Fruit fly (Drosophila melanogaster) whole organism, embryonic: ENCODE results near the gene CG42554.

Experiments
- Bdp1 ChIP-seq: fragments of 200-800 bp; sonication (Bioruptor generic); optimal IDR thresholded peaks from 3 replicates; lab custom pipeline; 2016; ENCODE audit warnings: missing biosample characterization, missing genetic modification characterization
- Bgb ChIP-seq: fragments of 200-800 bp; sonication (Bioruptor generic); IDR thresholded peaks from 2 replicates; pipeline ENCODE4 v1.3.6; 2022; ENCODE audit warnings: missing biosample characterization, missing genetic modification characterization; ENCODE audit not compliant: partially characterized antibody
- CG10209 ChIP-seq: fragments of 200-800 bp; sonication (Bioruptor generic); optimal IDR thresholded peaks from 3 replicates; lab custom pipeline; 2017; ENCODE audit warnings: missing biosample characterization, mild to moderate bottlenecking, missing genetic modification characterization, missing genetic modification reagents
- CG10979 ChIP-seq: fragments of 200-800 bp; sonication (Bioruptor generic); optimal IDR thresholded peaks from 2 replicates; lab custom pipeline; 2018; ENCODE audit warnings: missing biosample characterization, mild to moderate bottlenecking, missing genetic modification characterization, moderate library complexity
- CG11723 ChIP-seq: fragments of 200-800 bp; sonication (Bioruptor generic); optimal IDR thresholded peaks from 2 replicates; lab custom pipeline; 2017; ENCODE audit warnings: missing biosample characterization, mild to moderate bottlenecking, missing genetic modification characterization
- CG12744 ChIP-seq: fragments of 200-800 bp; sonication (Bioruptor generic); optimal IDR thresholded peaks from 2 replicates; lab custom pipeline; 2016; ENCODE audit warnings: missing biosample characterization, missing genetic modification characterization
- CG13296 ChIP-seq: fragments of 200-800 bp; sonication (Bioruptor generic); optimal IDR thresholded peaks from 3 replicates; lab custom pipeline; 2018; ENCODE audit warnings: missing biosample characterization, mild to moderate bottlenecking, missing genetic modification characterization
- CG14014 ChIP-seq: fragments of 200-800 bp; sonication (Bioruptor generic); IDR thresholded peaks from 2 replicates; pipeline ENCODE4 v1.3.6; 2022; ENCODE audit warnings: missing biosample characterization, missing genetic modification characterization
- CG14667 ChIP-seq: fragments of 200-800 bp; sonication (Bioruptor generic); IDR thresholded peaks from 2 replicates; pipeline ENCODE4 v1.3.6; 2022; ENCODE audit warnings: missing biosample characterization, missing genetic modification characterization
- CG15601 ChIP-seq: fragments of 200-800 bp; sonication (Bioruptor generic); optimal IDR thresholded peaks from 3 replicates; lab custom pipeline; 2019; ENCODE audit warnings: missing biosample characterization, mild to moderate bottlenecking, missing genetic modification characterization, moderate library complexity
- CG16813 ChIP-seq: fragments of 200-800 bp; sonication (Bioruptor generic); IDR thresholded peaks from 3 replicates; pipeline ENCODE4 v1.3.6; 2022; ENCODE audit warnings: missing biosample characterization, missing genetic modification characterization; ENCODE audit not compliant: partially characterized antibody
- CG17359 ChIP-seq: fragments of 200-800 bp; sonication (Bioruptor generic); optimal IDR thresholded peaks from 3 replicates; lab custom pipeline; 2018; ENCODE audit warnings: missing biosample characterization, mild to moderate bottlenecking, missing genetic modification characterization, moderate library complexity
- CG32532 ChIP-seq: fragments of 200-800 bp; sonication (Bioruptor generic); IDR thresholded peaks from 2 replicates; pipeline ENCODE4 v1.3.6; 2022; ENCODE audit warnings: missing biosample characterization, missing genetic modification characterization
- CG6689 ChIP-seq: fragments of 200-800 bp; sonication (Bioruptor generic); IDR thresholded peaks from 2 replicates; pipeline ENCODE4 v1.3.6; 2022; ENCODE audit warnings: missing biosample characterization, missing genetic modification characterization
- CG9437 ChIP-seq: fragments of 200-800 bp; sonication (Bioruptor generic); optimal IDR thresholded peaks from 2 replicates; lab custom pipeline; 2018; ENCODE audit warnings: missing biosample characterization, mild to moderate bottlenecking, missing genetic modification characterization
- CG9609 ChIP-seq: fragments of 200-800 bp; sonication (Bioruptor generic); optimal IDR thresholded peaks from 3 replicates; lab custom pipeline; 2016; ENCODE audit warnings: missing biosample characterization, missing genetic modification characterization
- CG9797 ChIP-seq: fragments of 200-800 bp; sonication (Bioruptor generic); optimal IDR thresholded peaks from 3 replicates; lab custom pipeline; 2018; ENCODE audit warnings: missing biosample characterization, mild to moderate bottlenecking, missing genetic modification characterization
- Dfd ChIP-seq, 2 experiments: fragments of >200 bp; optimal IDR thresholded peaks; 2 replicates each; lab custom pipeline; 2017; ENCODE audit warnings: missing biosample characterization in 2 of 2, missing genetic modification characterization in 2 of 2
- Dll ChIP-seq: fragments of 200-800 bp; sonication (Bioruptor generic); IDR thresholded peaks from 4 replicates; pipeline ENCODE4 v1.3.6; 2022; ENCODE audit warnings: missing biosample characterization, missing genetic modification characterization; ENCODE audit not compliant: partially characterized antibody
- E2f2 ChIP-seq: fragments of 200-800 bp; sonication (Bioruptor generic); IDR thresholded peaks from 2 replicates; pipeline ENCODE4 v1.3.6; 2022; ENCODE audit warnings: missing biosample characterization, missing genetic modification characterization
- Fer3 ChIP-seq: fragments of 200-800 bp; sonication (Bioruptor generic); optimal IDR thresholded peaks from 2 replicates; lab custom pipeline; 2018; ENCODE audit warnings: missing biosample characterization, mild to moderate bottlenecking, missing genetic modification characterization, moderate library complexity
- Gsc ChIP-seq: fragments of 200-800 bp; sonication (Bioruptor generic); IDR thresholded peaks from 2 replicates; pipeline ENCODE4 v1.3.6; 2022; ENCODE audit warnings: missing biosample characterization, missing genetic modification characterization
- HHEX ChIP-seq: fragments of 200-800 bp; sonication (Bioruptor generic); optimal IDR thresholded peaks from 3 replicates; lab custom pipeline; 2017; ENCODE audit warnings: missing biosample characterization, mild to moderate bottlenecking, missing genetic modification characterization, missing genetic modification reagents
- HmgD ChIP-seq: fragments of 200-800 bp; sonication (Bioruptor generic); optimal IDR thresholded peaks from 3 replicates; lab custom pipeline; 2016; ENCODE audit warnings: missing biosample characterization, missing genetic modification characterization
- Hsf ChIP-seq: fragments of 200-800 bp; sonication (Bioruptor generic); optimal IDR thresholded peaks from 3 replicates; lab custom pipeline; 2016; ENCODE audit warnings: missing biosample characterization, missing genetic modification characterization
- NC2α ChIP-seq: fragments of 200-800 bp; sonication (Bioruptor generic); optimal IDR thresholded peaks from 2 replicates; lab custom pipeline; 2016; ENCODE audit warnings: missing biosample characterization, missing genetic modification characterization
- Oli ChIP-seq: fragments of 200-800 bp; sonication (Bioruptor generic); optimal IDR thresholded peaks from 2 replicates; lab custom pipeline; 2018; ENCODE audit warnings: missing biosample characterization, mild to moderate bottlenecking, missing genetic modification characterization, moderate library complexity
- PHDP ChIP-seq: fragments of 200-800 bp; sonication (Bioruptor generic); optimal IDR thresholded peaks from 3 replicates; lab custom pipeline; 2018; ENCODE audit warnings: missing biosample characterization, mild to moderate bottlenecking, missing genetic modification characterization, moderate library complexity
- Taf1 ChIP-seq: fragments of 200-800 bp; sonication (Bioruptor generic); IDR thresholded peaks from 2 replicates; pipeline ENCODE4 v1.3.6; 2022; ENCODE audit warnings: missing biosample characterization, missing genetic modification characterization
- Usf ChIP-seq: fragments of 200-800 bp; sonication (Bioruptor generic); optimal IDR thresholded peaks from 2 replicates; lab custom pipeline; 2017; ENCODE audit warnings: missing genotype, missing biosample characterization, missing genetic modification characterization
- abd-A ChIP-seq: fragments of 200-800 bp; sonication (Bioruptor generic); optimal IDR thresholded peaks from 3 replicates; lab custom pipeline; 2019; ENCODE audit warnings: missing biosample characterization, mild to moderate bottlenecking, missing genetic modification characterization, moderate library complexity
- amos ChIP-seq: fragments of 200-800 bp; sonication (Bioruptor generic); IDR thresholded peaks from 2 replicates; pipeline ENCODE4 v1.3.6; 2022; ENCODE audit warnings: missing biosample characterization, missing genetic modification characterization; ENCODE audit not compliant: partially characterized antibody
- ato ChIP-seq: fragments of 200-800 bp; sonication (Bioruptor generic); IDR thresholded peaks from 2 replicates; pipeline ENCODE4 v1.3.6; 2022; ENCODE audit warnings: missing biosample characterization, missing genetic modification characterization; ENCODE audit not compliant: partially characterized antibody
- bbx ChIP-seq: fragments of 200-800 bp; sonication (Bioruptor generic); IDR thresholded peaks from 2 replicates; pipeline ENCODE4 v1.3.6; 2022; ENCODE audit warnings: missing biosample characterization, missing genetic modification characterization; ENCODE audit not compliant: partially characterized antibody
- bigmax ChIP-seq: fragments of 200-800 bp; sonication (Bioruptor generic); optimal IDR thresholded peaks from 2 replicates; lab custom pipeline; 2018; ENCODE audit warnings: missing biosample characterization, mild to moderate bottlenecking, missing genetic modification characterization
- cato ChIP-seq: fragments of 200-800 bp; sonication (Bioruptor generic); optimal IDR thresholded peaks from 2 replicates; lab custom pipeline; 2016; ENCODE audit warnings: missing biosample characterization, missing genetic modification characterization, borderline replicate concordance
- corto ChIP-seq: fragments of 200-800 bp; sonication (Bioruptor generic); optimal IDR thresholded peaks from 2 replicates; lab custom pipeline; 2016; ENCODE audit warnings: missing biosample characterization, mild to moderate bottlenecking, missing genetic modification characterization, moderate library complexity
- da ChIP-seq: fragments of 200-800 bp; sonication (Bioruptor generic); optimal IDR thresholded peaks from 2 replicates; lab custom pipeline; 2016; ENCODE audit warnings: missing biosample characterization, missing genetic modification characterization
- dati ChIP-seq: fragments of 200-800 bp; sonication (Bioruptor generic); IDR thresholded peaks from 2 replicates; pipeline ENCODE4 v1.3.6; 2022; ENCODE audit warnings: missing biosample characterization, missing genetic modification characterization
- gcm ChIP-seq: fragments of 200-800 bp; sonication (Bioruptor generic); optimal IDR thresholded peaks from 2 replicates; lab custom pipeline; 2019; ENCODE audit warnings: missing biosample characterization, mild to moderate bottlenecking, missing genetic modification characterization, moderate library complexity
- gcm2 ChIP-seq: fragments of 200-800 bp; sonication (Bioruptor generic); optimal IDR thresholded peaks from 2 replicates; lab custom pipeline; 2016; ENCODE audit warnings: missing biosample characterization, missing genetic modification characterization
- gsb ChIP-seq: fragments of 200-800 bp; sonication (Bioruptor generic); IDR thresholded peaks from 2 replicates; pipeline ENCODE4 v1.3.6; 2022; ENCODE audit warnings: missing biosample characterization, missing genetic modification characterization
- hbn ChIP-seq: fragments of 200-800 bp; sonication (Bioruptor generic); IDR thresholded peaks from 2 replicates; pipeline ENCODE4 v1.3.6; 2022; ENCODE audit warnings: missing biosample characterization, missing genetic modification characterization; ENCODE audit not compliant: partially characterized antibody
- pan ChIP-seq, 4 experiments: fragments of >200 bp in 3 of 4; fragments of 200-800 bp in 1 of 4; sonication (Bioruptor generic) in 1 of 4; optimal IDR thresholded peaks in 3 of 4; IDR thresholded peaks in 1 of 4; 2 replicates each; pipeline versions ENCODE4 v1.3.6 to Lab custom; 2017 to 2022; ENCODE audit warnings: missing biosample characterization in 2 of 4, missing genetic modification characterization in 2 of 4, mixed read lengths in 1 of 4
- run ChIP-seq: fragments of 200-800 bp; sonication (Bioruptor generic); optimal IDR thresholded peaks from 3 replicates; lab custom pipeline; 2018; ENCODE audit warnings: missing biosample characterization, mild to moderate bottlenecking, missing genetic modification characterization
- salm ChIP-seq: fragments of 200-800 bp; sonication (Bioruptor generic); optimal IDR thresholded peaks from 2 replicates; lab custom pipeline; 2018; ENCODE audit warnings: missing biosample characterization, mild to moderate bottlenecking, missing genetic modification characterization
- scrt ChIP-seq: fragments of 200-800 bp; sonication (Bioruptor generic); optimal IDR thresholded peaks from 2 replicates; lab custom pipeline; 2018; ENCODE audit warnings: missing biosample characterization, mild to moderate bottlenecking, missing genetic modification characterization, moderate library complexity
- tap ChIP-seq: fragments of 200-800 bp; optimal IDR thresholded peaks from 3 replicates; lab custom pipeline; 2019; ENCODE audit warnings: missing biosample characterization, mild to moderate bottlenecking, missing genetic modification characterization, moderate library complexity
- wdn ChIP-seq: fragments of 200-800 bp; sonication (Bioruptor generic); IDR thresholded peaks from 2 replicates; pipeline ENCODE4 v1.3.6; 2022; ENCODE audit warnings: missing biosample characterization, missing genetic modification characterization

The CG42554 gene

dm6 chr3L:851061-851460 lies 15.6 kb downstream of the CG42554 start, which contains the start of gene Dci (continued):
- TF ChIP-seq bbx (GFP tag; lab: Robert Waterston, UW) (peak; percentile 63), Oli (tag; lab: Kevin White, UChicago) (peak; percentile 50), CG14014 (GFP tag; lab: Robert Waterston, UW) (peak; percentile 84), salm (no peak), wdn (GFP tag; lab: Robert Waterston, UW) (peak; percentile 32; the same call in 1 of the 2 replicates), PHDP (no peak), ato (GFP tag; lab: Robert Waterston, UW) (0 out of 2 replicates have a peak, but pooled peaks have one; percentile 41), Dfd (GFP tag; optimal IDR thresholded peaks at IDR 0.05; lab: Kevin White, UChicago) (no peak), Dll (peak; percentile 93), CG10979 (peak; percentile 41), CG11723 (peak; percentile 22), hbn (GFP tag; lab: Robert Waterston, UW) (peak; percentile 89), abd-A (tag; lab: Kevin White, UChicago) (no peak), run (tag; lab: Kevin White, UChicago) (no peak), CG9437 (GFP tag; lab: Kevin White, UChicago) (peak; percentile 19), CG15601 (tag; lab: Kevin White, UChicago) (no peak), gcm2 (GFP tag; lab: Kevin White, UChicago) (peak; percentile 27), CG9609 (peak; percentile 59), Taf1 (GFP tag; lab: Robert Waterston, UW) (peak; percentile 50; the same call in 1 of the 2 replicates), Bdp1 (GFP tag; lab: Kevin White, UChicago) (peak; percentile 55), tap (tag; lab: Kevin White, UChicago) (no peak), CG10209 (peak; percentile 62), NC2α (GFP tag; lab: Kevin White, UChicago) (no peak), gsb (GFP tag; lab: Robert Waterston, UW) (no peak; the same call in 1 of the 2 replicates), CG13296 (GFP tag; lab: Kevin White, UChicago) (no peak), pan (optimal IDR thresholded peaks at IDR 0.05; lab: Kevin White, UChicago) (no peak), pan (GFP tag; optimal IDR thresholded peaks at IDR 0.05 in 1 of 2, IDR thresholded peaks at IDR 0.05 in 1 of 2) (peak in 1 of 2 experiments; percentile 84), CG17359 (tag; lab: Kevin White, UChicago) (no peak), CG16813 (GFP tag; lab: Robert Waterston, UW) (peak; percentile 90), CG6689 (GFP tag; lab: Robert Waterston, UW) (peak; percentile 59), CG9797 (GFP tag; lab: Kevin White, UChicago) (peak; percentile 14), amos (peak; percentile 79), da (peak; percentile 20), dati (GFP tag; lab: Robert Waterston, UW) (no peak), corto (GFP tag; lab: Kevin White, UChicago) (no peak), cato (GFP tag; lab: Kevin White, UChicago) (peak; percentile 48), Bgb (GFP tag; lab: Robert Waterston, UW) (peak; percentile 82), CG12744 (GFP tag; lab: Kevin White, UChicago) (peak; percentile 38), HHEX (GFP tag; lab: Kevin White, UChicago) (no peak), Fer3 (tag; lab: Kevin White, UChicago) (no peak), Hsf (GFP tag; lab: Kevin White, UChicago) (peak; percentile 84), Usf (peak; percentile 31), CG32532 (peak; percentile 81), bigmax (GFP tag; lab: Kevin White, UChicago) (no peak), HmgD (GFP tag; lab: Kevin White, UChicago) (peak; percentile 29), scrt (GFP tag; lab: Kevin White, UChicago) (no peak), E2f2 (peak; percentile 96), Gsc (no peak), gcm (GFP tag; lab: Kevin White, UChicago) (no peak), CG14667 (GFP tag; lab: Robert Waterston, UW) (peak; percentile 55)
